Worm (Caenorhabditis elegans) whole organism, young adult: ENCODE results near the gene rpi-2.
A peak's percentile ranks its signal among the peaks of the same experiment; 100 is the strongest.

ENCODE experiments used
- F10E7.11 ChIP-seq: sonication (generic microtip); optimal IDR thresholded peaks from 2 replicates; lab custom pipeline; 2017; ENCODE audit warnings: mild to moderate bottlenecking, missing genetic modification characterization, moderate library complexity, missing compliant biosample characterization
- ama-1 ChIP-seq, 3 experiments: fragments of 150-350 bp in 1 of 3; sonication (generic microtip) in 2 of 3; optimal IDR thresholded peaks; 2 replicates each; lab custom pipeline; 2014 to 2018; ENCODE audit warnings: missing biosample characterization in 2 of 3, missing genetic modification characterization in 2 of 3, missing genetic modification reagents in 2 of 3
- attf-5 ChIP-seq: fragments of 200-800 bp; sonication (Bioruptor generic); optimal IDR thresholded peaks from 2 replicates; lab custom pipeline; 2018; ENCODE audit warnings: mild to moderate bottlenecking, missing genetic modification characterization, missing compliant biosample characterization
- ceh-100 ChIP-seq: fragments of 200-800 bp; sonication (Bioruptor generic); IDR thresholded peaks from 2 replicates; pipeline ENCODE4 v1.3.6; 2022; ENCODE audit warnings: missing genetic modification reagents, missing genetic modification characterization, missing compliant biosample characterization
- dox-1 ChIP-seq: fragments of 200-800 bp; sonication (Bioruptor generic); IDR thresholded peaks from 2 replicates; pipeline ENCODE4 v1.3.6; 2022; ENCODE audit warnings: missing genetic modification reagents, missing genetic modification characterization, missing compliant biosample characterization
- gei-17 ChIP-seq: fragments of 200-800 bp; sonication (Bioruptor generic); optimal IDR thresholded peaks from 2 replicates; lab custom pipeline; 2018; ENCODE audit warnings: mild to moderate bottlenecking, missing genetic modification characterization, missing compliant biosample characterization
- hlh-26 ChIP-seq: fragments of 200-800 bp; sonication (Bioruptor generic); conservative IDR thresholded peaks from 2 replicates; pipeline ENCODE4 v1.3.6; 2022; ENCODE audit warnings: missing genetic modification reagents, missing genetic modification characterization, missing compliant biosample characterization
- hmg-1.2 ChIP-seq: fragments of 200-800 bp; sonication (Bioruptor generic); IDR thresholded peaks from 2 replicates; pipeline ENCODE4 v1.3.6; 2022; ENCODE audit warnings: missing genetic modification reagents, missing genetic modification characterization, missing compliant biosample characterization
- lsl-1 ChIP-seq: fragments of 200-800 bp; sonication (Bioruptor generic); optimal IDR thresholded peaks from 2 replicates; lab custom pipeline; 2018; ENCODE audit warnings: mild to moderate bottlenecking, missing genetic modification characterization, moderate library complexity, missing compliant biosample characterization
- nfyb-1 ChIP-seq: fragments of 200-800 bp; sonication (Bioruptor generic); IDR thresholded peaks from 2 replicates; pipeline ENCODE4 v1.3.6; 2022; ENCODE audit warnings: missing genetic modification reagents, missing genetic modification characterization, missing compliant biosample characterization
- rec-8 ChIP-seq, 2 experiments: sonication (generic microtip); optimal IDR thresholded peaks; 2 replicates each; lab custom pipeline; 2016; ENCODE audit warnings: mild to moderate bottlenecking in 2 of 2, missing genetic modification characterization in 2 of 2, missing genetic modification reagents in 2 of 2, missing genotype in 2 of 2, missing biosample characterization in 1 of 2, missing compliant biosample characterization in 1 of 2, moderate library complexity in 1 of 2
- sdz-38 ChIP-seq: sonication (generic microtip); optimal IDR thresholded peaks from 2 replicates; lab custom pipeline; 2016; ENCODE audit warnings: missing genotype, missing genetic modification characterization, missing compliant biosample characterization

Gene rpi-2

DNA sequence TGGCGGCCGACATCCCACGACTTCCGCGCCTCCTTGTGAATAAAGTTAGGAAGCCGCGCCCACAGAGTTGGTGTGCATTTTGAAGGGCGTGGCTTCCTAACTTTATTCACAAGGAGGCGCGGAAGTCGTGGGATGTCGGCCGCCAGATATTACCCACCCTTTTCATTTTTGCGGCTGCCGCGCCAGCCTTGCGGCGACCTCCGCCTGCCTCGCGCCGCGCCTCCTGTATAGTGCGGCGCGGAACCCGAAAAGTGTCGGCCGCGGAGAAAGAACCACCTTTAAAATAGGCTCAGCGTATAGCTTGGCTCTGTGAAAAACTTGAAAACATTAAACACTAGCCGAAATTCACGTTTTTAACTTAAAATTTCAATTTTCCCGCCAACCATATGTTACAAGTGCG is 52.4 kb downstream of the rpi-2 start (continued):
- TF ChIP-seq hmg-1.2 (GFP tag; lab: Robert Waterston, UW) (peak; percentile 84), rec-8 (tag; optimal IDR thresholded peaks at IDR 0.05; lab: Kevin White, UChicago) (peak in 1 of 2 experiments; percentile 15), ceh-100 (GFP tag; lab: Robert Waterston, UW) (0 out of 2 replicates have a peak, but pooled peaks have one; percentile 28), nfyb-1 (peak; percentile 57; the same call in 1 of the 2 replicates), ama-1 (optimal IDR thresholded peaks at IDR 0.05; lab: Kevin White, UChicago) (no peak), ama-1 (GFP tag; optimal IDR thresholded peaks at IDR 0.05; lab: Kevin White, UChicago) (no peak), attf-5 (no peak), F10E7.11 (tag; lab: Kevin White, UChicago) (no peak), hlh-26 (GFP tag; lab: Robert Waterston, UW) (no peak), sdz-38 (tag; lab: Kevin White, UChicago) (no peak), gei-17 (GFP tag; lab: Kevin White, UChicago) (no peak), dox-1 (GFP tag; lab: Robert Waterston, UW) (peak; percentile 65; the same call in 1 of the 2 replicates), lsl-1 (GFP tag; lab: Kevin White, UChicago) (peak; percentile 64)
